Worm (Caenorhabditis elegans): ENCODE measurements around the gene C47E8.11.

The C47E8.11 gene

DNA sequence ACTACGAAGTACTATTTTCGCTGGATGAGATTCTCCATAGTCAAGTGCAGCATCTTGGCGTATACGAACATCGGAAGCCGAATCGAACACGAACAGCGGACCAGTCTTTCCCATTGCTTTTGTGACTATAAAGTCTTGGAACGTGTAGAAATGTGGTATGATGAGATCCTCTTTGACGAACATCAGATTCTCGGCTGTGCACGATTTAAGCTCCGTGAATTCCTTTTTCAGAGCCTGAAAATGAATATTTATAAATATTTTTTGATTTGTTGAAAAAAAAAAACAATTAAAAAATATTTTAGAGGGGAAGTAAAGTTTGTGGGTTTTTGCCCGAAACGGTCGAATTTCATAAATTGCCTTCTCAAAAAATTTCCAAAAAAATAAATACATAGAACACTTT lies 4.5 kb upstream of the C47E8.11 start:
- TF ChIP-seq sdc-2 (tag; optimal IDR thresholded peaks at IDR 0.05) (no peak), F13H6.1 (tag; optimal IDR thresholded peaks at IDR 0.05) (no peak), npax-4 (tag; optimal IDR thresholded peaks at IDR 0.05) (no peak), fkh-10 (GFP tag; optimal IDR thresholded peaks at IDR 0.05) (no peak), elt-4 (tag; optimal IDR thresholded peaks at IDR 0.05) (no peak), ceh-34 (tag; optimal IDR thresholded peaks at IDR 0.05) (no peak), pha-2 (tag; optimal IDR thresholded peaks at IDR 0.05) (no peak)

DNA sequence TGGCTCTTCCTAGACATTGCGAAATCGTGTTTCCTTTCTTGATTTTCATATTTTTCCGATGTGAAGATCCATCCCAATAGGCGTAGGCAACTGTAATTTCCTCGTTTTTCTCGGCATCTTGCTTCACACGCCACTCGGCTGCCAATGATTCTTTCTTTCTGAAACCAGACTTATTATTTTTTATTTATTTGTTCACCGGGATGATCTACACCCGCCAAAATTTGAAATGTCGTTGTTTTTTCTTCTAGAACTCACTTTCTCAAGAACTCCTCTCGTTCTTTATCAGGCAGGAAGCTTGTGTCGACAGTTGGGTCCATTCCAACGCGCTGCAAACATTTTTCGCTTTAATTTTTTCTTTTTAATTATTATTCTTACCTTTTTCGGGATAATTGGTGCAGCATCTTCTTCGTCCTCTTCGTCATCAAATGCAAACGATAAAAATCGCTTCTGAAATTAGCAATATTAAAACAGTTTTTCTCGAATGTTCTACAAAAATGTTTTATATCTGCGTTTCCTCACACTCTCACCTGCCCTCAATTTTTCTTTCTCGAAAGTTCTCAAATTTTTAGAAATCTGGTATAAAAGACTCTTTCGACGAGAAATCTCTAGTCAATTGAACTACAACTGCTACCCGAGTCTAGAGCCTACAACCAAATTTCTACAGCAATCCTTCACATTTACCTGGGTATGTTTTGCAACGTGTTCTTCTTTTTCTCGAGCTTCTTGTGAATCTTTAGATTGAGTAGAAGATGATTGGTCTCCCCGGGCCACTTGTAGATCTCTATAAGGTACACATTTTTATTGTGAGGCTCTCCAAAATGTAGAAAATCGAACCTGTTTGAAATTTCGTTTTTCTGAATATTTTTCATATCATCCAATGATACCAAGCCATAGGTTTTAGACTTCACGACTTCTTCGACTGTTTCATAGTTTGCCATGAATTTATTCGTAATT lies 3.8 kb upstream of the C47E8.11 start, which contains the start of gene hsp-90:
TSS of gene hsp-90 (plus strand) at position 560 of the 954 bp plus-strand sequence.
- no peak for TF ChIP-seq elt-2 (tag; optimal IDR thresholded peaks at IDR 0.05)
- TF ChIP-seq ceh-19 (GFP tag; optimal IDR thresholded peaks at IDR 0.05), result no peak
- no peak for TF ChIP-seq ceh-9 (tag; optimal IDR thresholded peaks at IDR 0.05)
- no peak for TF ChIP-seq odd-2 (tag; optimal IDR thresholded peaks at IDR 0.05)
- no peak for TF ChIP-seq ahr-1 (tag; optimal IDR thresholded peaks at IDR 0.05)
- no peak for TF ChIP-seq gmeb-2 (tag; optimal IDR thresholded peaks at IDR 0.05)
- TF ChIP-seq tbx-2 (tag; optimal IDR thresholded peaks at IDR 0.05), result no peak

ce11 chrV:14685435-14686058 lies 2.9 kb upstream of the C47E8.11 start, which contains the start of gene C47E8.4:
TSS of gene C47E8.4 (minus strand) at chrV:14685485.
- TF ChIP-seq elt-2 (tag; optimal IDR thresholded peaks at IDR 0.05), result peak; percentile 85
- peak; percentile 93 for TF ChIP-seq rnt-1 (tag; optimal IDR thresholded peaks at IDR 0.05)
- TF ChIP-seq dve-1 (tag; optimal IDR thresholded peaks at IDR 0.05), result peak; percentile 93
- TF ChIP-seq hlh-30 (tag; optimal IDR thresholded peaks at IDR 0.05; ENCODE audit: insufficient read depth), result peak; percentile 33
- no peak for TF ChIP-seq hlh-6 (tag; optimal IDR thresholded peaks at IDR 0.05)
- no peak for TF ChIP-seq nhr-11 (tag; optimal IDR thresholded peaks at IDR 0.05)
- TF ChIP-seq sox-4 (tag; optimal IDR thresholded peaks at IDR 0.05), result no peak
- TF ChIP-seq ceh-48 (tag; optimal IDR thresholded peaks at IDR 0.05), result peak; percentile 12
- TF ChIP-seq tbx-2 (tag; optimal IDR thresholded peaks at IDR 0.05), result peak; percentile 97
- TF ChIP-seq ceh-19 (GFP tag; optimal IDR thresholded peaks at IDR 0.05), result no peak
- TF ChIP-seq ceh-31 (tag; optimal IDR thresholded peaks at IDR 0.05), result peak; percentile 98
- peak; percentile 87 for TF ChIP-seq ceh-30 (tag; optimal IDR thresholded peaks at IDR 0.05)
- TF ChIP-seq C08G9.2 (tag; optimal IDR thresholded peaks at IDR 0.05), result peak; percentile 99
- 0 out of 2 replicates have a peak, but pooled peaks have one; percentile 17 for TF ChIP-seq unc-3 (GFP tag; conservative IDR thresholded peaks at IDR 0.05)
- peak; percentile 72 for TF ChIP-seq unc-3 (tag; optimal IDR thresholded peaks at IDR 0.05)
- peak; percentile 96 for TF ChIP-seq unc-42 (tag; optimal IDR thresholded peaks at IDR 0.05)
- TF ChIP-seq sdc-2 (tag; optimal IDR thresholded peaks at IDR 0.05), result peak; percentile 64
- peak; percentile 98 for TF ChIP-seq ref-2 (tag; optimal IDR thresholded peaks at IDR 0.05)
- peak; percentile 63 for TF ChIP-seq ztf-16 (tag; optimal IDR thresholded peaks at IDR 0.05)
- TF ChIP-seq pha-2 (tag; optimal IDR thresholded peaks at IDR 0.05), result peak; percentile 52
- TF ChIP-seq hlh-13 (GFP tag; optimal IDR thresholded peaks at IDR 0.05), result no peak
- peak; percentile 6 for TF ChIP-seq che-1 (tag; optimal IDR thresholded peaks at IDR 0.05)
- TF ChIP-seq ceh-2 (tag; optimal IDR thresholded peaks at IDR 0.05), result peak; percentile 96
- TF ChIP-seq pat-9 (tag; optimal IDR thresholded peaks at IDR 0.05), result no peak
- TF ChIP-seq unc-86 (tag; optimal IDR thresholded peaks at IDR 0.05), result peak; percentile 82
- TF ChIP-seq tbx-7 (tag; optimal IDR thresholded peaks at IDR 0.05), result peak; percentile 95
- peak; percentile 25 for TF ChIP-seq K09A11.1 (tag; optimal IDR thresholded peaks at IDR 0.05; ENCODE audit: insufficient read depth)
- TF ChIP-seq nfya-1 (tag; optimal IDR thresholded peaks at IDR 0.05), result peak; percentile 100
- peak; percentile 64 for TF ChIP-seq pros-1 (tag; optimal IDR thresholded peaks at IDR 0.05)
- TF ChIP-seq elt-4 (tag; optimal IDR thresholded peaks at IDR 0.05), result no peak
- no peak for TF ChIP-seq dmd-4 (tag; optimal IDR thresholded peaks at IDR 0.05; ENCODE audit: borderline replicate concordance)
- TF ChIP-seq ceh-34 (tag; optimal IDR thresholded peaks at IDR 0.05), result peak; percentile 88
- peak; percentile 53 for TF ChIP-seq syd-9 (tag; optimal IDR thresholded peaks at IDR 0.05)
- TF ChIP-seq pha-4 (tag; optimal IDR thresholded peaks at IDR 0.05), result no peak
- peak; percentile 69 for TF ChIP-seq fkh-6 (tag; optimal IDR thresholded peaks at IDR 0.05)
- TF ChIP-seq ets-4 (tag; optimal IDR thresholded peaks at IDR 0.05), result peak; percentile 94
- TF ChIP-seq ceh-18 (tag; optimal IDR thresholded peaks at IDR 0.05), result peak; percentile 93
- TF ChIP-seq hlh-8 (tag; optimal IDR thresholded peaks at IDR 0.05), result peak; percentile 92

Data from whole organism, late embryonic.